Worm (Caenorhabditis elegans) whole organism, midembryonic: Measurements from ENCODE around the gene ZK1248.15.

Experiments used
- cog-1 ChIP-seq: sonication (generic microtip); optimal IDR thresholded peaks from 2 replicates; lab custom pipeline; 2016; ENCODE audit warnings: missing genetic modification characterization, missing compliant biosample characterization
- flt-1 ChIP-seq: fragments of 200-800 bp; sonication (Bioruptor generic); IDR thresholded peaks from 2 replicates; pipeline ENCODE4 v1.3.6; 2022; ENCODE audit warnings: missing genetic modification characterization, missing compliant biosample characterization
- klf-2 ChIP-seq: fragments of 200-800 bp; sonication (Bioruptor generic); conservative IDR thresholded peaks from 2 replicates; pipeline ENCODE4 v1.3.6; 2022; ENCODE audit warnings: missing genetic modification reagents, missing genetic modification characterization, missing compliant biosample characterization
- med-1 ChIP-seq: sonication (generic microtip); optimal IDR thresholded peaks from 2 replicates; lab custom pipeline; 2017; ENCODE audit warnings: missing genetic modification characterization, mild to moderate bottlenecking, missing compliant biosample characterization, antibody characterized with exemption, missing genetic modification reagents; ENCODE audit not compliant: insufficient read depth
- ref-1 ChIP-seq: fragments of 200-800 bp; sonication (Bioruptor generic); conservative IDR thresholded peaks from 2 replicates; pipeline ENCODE4 v1.3.6; 2022; ENCODE audit warnings: missing genetic modification reagents, missing genetic modification characterization, missing compliant biosample characterization
- tab-1 ChIP-seq: fragments of 200-800 bp; sonication (Bioruptor generic); IDR thresholded peaks from 2 replicates; pipeline ENCODE4 v1.3.6; 2022; ENCODE audit warnings: missing genetic modification characterization, missing compliant biosample characterization

DNA sequence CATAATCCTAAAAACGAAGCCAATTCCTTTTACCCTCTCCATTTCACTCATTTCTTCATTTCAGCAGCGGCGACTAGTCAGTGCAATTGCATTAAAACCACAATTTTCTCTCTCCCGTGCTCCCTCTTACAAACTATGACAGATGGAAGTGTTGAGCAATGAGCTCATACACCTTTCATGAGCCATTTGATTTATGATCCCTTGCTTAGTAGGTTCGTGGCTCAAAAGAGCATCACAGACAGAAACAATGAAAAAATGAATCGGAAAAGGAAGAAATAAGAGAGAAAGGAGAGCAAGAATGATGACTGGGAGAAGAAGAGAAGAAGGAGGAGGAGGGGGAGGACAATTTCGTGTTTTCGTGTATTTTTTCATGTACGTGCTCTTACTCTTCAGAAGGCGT is 33.2 kb upstream of the ZK1248.15 start:
- TF ChIP-seq klf-2 (no peak), med-1 (GFP tag; lab: Kevin White, UChicago) (no peak), tab-1 (no peak), ref-1 (no peak), flt-1 (GFP tag; lab: Robert Waterston, UW) (no peak), cog-1 (tag; lab: Kevin White, UChicago) (no peak)
